Fruit fly (Drosophila melanogaster) whole organism, prepupa: Measurements from ENCODE around the gene UQCR-C2.

Experiments used
- CG10631 ChIP-seq: fragments of 200-800 bp; sonication (Bioruptor generic); optimal IDR thresholded peaks from 2 replicates; lab custom pipeline; 2016; ENCODE audit warnings: missing biosample characterization, missing genetic modification characterization
- CG11294 ChIP-seq: fragments of 200-800 bp; sonication (Bioruptor generic); IDR thresholded peaks from 2 replicates; pipeline ENCODE4 v1.3.6; 2022; ENCODE audit warnings: missing biosample characterization, missing genetic modification characterization
- CG11902 ChIP-seq: fragments of 200-800 bp; sonication (Bioruptor generic); optimal IDR thresholded peaks from 3 replicates; lab custom pipeline; 2016; ENCODE audit warnings: missing biosample characterization, missing genetic modification characterization
- CG1621 ChIP-seq: fragments of 200-800 bp; sonication (Bioruptor generic); optimal IDR thresholded peaks from 3 replicates; lab custom pipeline; 2018; ENCODE audit warnings: missing biosample characterization, mild to moderate bottlenecking, missing genetic modification characterization
- CG16779 ChIP-seq: fragments of 200-800 bp; sonication (Bioruptor generic); optimal IDR thresholded peaks from 3 replicates; lab custom pipeline; 2017; ENCODE audit warnings: missing biosample characterization, mild to moderate bottlenecking, missing genetic modification characterization
- CG31627 ChIP-seq: fragments of 200-800 bp; sonication (Bioruptor generic); optimal IDR thresholded peaks from 3 replicates; lab custom pipeline; 2016; ENCODE audit warnings: missing biosample characterization, missing genetic modification characterization
- CG34406 ChIP-seq: fragments of 200-800 bp; sonication (Bioruptor generic); optimal IDR thresholded peaks from 3 replicates; lab custom pipeline; 2016; ENCODE audit warnings: missing biosample characterization, missing genetic modification characterization
- CG4318 ChIP-seq: fragments of 200-800 bp; sonication (Bioruptor generic); optimal IDR thresholded peaks from 3 replicates; lab custom pipeline; 2017; ENCODE audit warnings: missing biosample characterization, mild to moderate bottlenecking, missing genetic modification characterization
- CG6163 ChIP-seq: fragments of 200-800 bp; sonication (Bioruptor generic); IDR thresholded peaks from 3 replicates; pipeline ENCODE4 v1.3.6; 2022; ENCODE audit warnings: missing biosample characterization, missing genetic modification characterization
- CG8119 ChIP-seq: fragments of 200-800 bp; sonication (Bioruptor generic); IDR thresholded peaks from 3 replicates; pipeline ENCODE4 v1.3.6; 2022; ENCODE audit warnings: missing biosample characterization, missing genetic modification characterization
- CG8319 ChIP-seq: fragments of 200-800 bp; sonication (Bioruptor generic); optimal IDR thresholded peaks from 3 replicates; lab custom pipeline; 2016; ENCODE audit warnings: missing biosample characterization, missing genetic modification characterization
- Eip75B ChIP-seq: fragments of 200-800 bp; sonication (Bioruptor generic); optimal IDR thresholded peaks from 3 replicates; lab custom pipeline; 2016; ENCODE audit warnings: missing biosample characterization, missing genetic modification characterization
- Ets21C ChIP-seq: fragments of 200-800 bp; sonication (Bioruptor generic); optimal IDR thresholded peaks from 3 replicates; lab custom pipeline; 2016; ENCODE audit warnings: missing biosample characterization, missing genetic modification characterization
- Ets96B ChIP-seq: fragments of 200-800 bp; optimal IDR thresholded peaks from 2 replicates; lab custom pipeline; 2019; ENCODE audit warnings: missing biosample characterization, mild to moderate bottlenecking, missing genetic modification characterization, moderate library complexity
- Hr38 ChIP-seq: sonication (Bioruptor generic); optimal IDR thresholded peaks from 2 replicates; lab custom pipeline; 2016; ENCODE audit warnings: missing biosample characterization, missing genetic modification characterization
- Hr39 ChIP-seq: fragments of 200-800 bp; sonication (Bioruptor generic); optimal IDR thresholded peaks from 2 replicates; lab custom pipeline; 2016; ENCODE audit warnings: missing biosample characterization, missing genetic modification characterization
- Lpt ChIP-seq: fragments of 200-800 bp; sonication (Bioruptor generic); optimal IDR thresholded peaks from 3 replicates; lab custom pipeline; 2016; ENCODE audit warnings: missing biosample characterization, missing genetic modification characterization
- Sox15 ChIP-seq: fragments of 200-800 bp; sonication (Bioruptor generic); optimal IDR thresholded peaks from 3 replicates; lab custom pipeline; 2016; ENCODE audit warnings: missing biosample characterization, missing genetic modification characterization
- cyc ChIP-seq: fragments of 200-800 bp; sonication (Bioruptor generic); optimal IDR thresholded peaks from 3 replicates; lab custom pipeline; 2016; ENCODE audit warnings: missing biosample characterization, missing genetic modification characterization
- dsx ChIP-seq: fragments of 200-800 bp; optimal IDR thresholded peaks from 3 replicates; lab custom pipeline; 2019; ENCODE audit warnings: missing biosample characterization, mild to moderate bottlenecking, missing genetic modification characterization, moderate library complexity; ENCODE audit not compliant: poor library complexity, severe bottlenecking
- eg ChIP-seq: fragments of 200-800 bp; sonication (Bioruptor generic); IDR thresholded peaks from 3 replicates; pipeline ENCODE4 v1.3.6; 2022; ENCODE audit warnings: missing biosample characterization, missing genetic modification characterization
- esn ChIP-seq: fragments of 200-800 bp; sonication (Bioruptor generic); optimal IDR thresholded peaks from 2 replicates; lab custom pipeline; 2016; ENCODE audit warnings: missing biosample characterization, mild to moderate bottlenecking, missing genetic modification characterization, moderate library complexity
- fd59A ChIP-seq: fragments of 200-800 bp; sonication (Bioruptor generic); optimal IDR thresholded peaks from 2 replicates; lab custom pipeline; 2017; ENCODE audit warnings: missing biosample characterization, mild to moderate bottlenecking, missing genetic modification characterization, missing genetic modification reagents
- fd85E ChIP-seq: fragments of 200-800 bp; sonication (Bioruptor generic); optimal IDR thresholded peaks from 3 replicates; lab custom pipeline; 2016; ENCODE audit warnings: missing biosample characterization, missing genetic modification characterization
- fkh ChIP-seq: fragments of 200-800 bp; sonication (Bioruptor generic); optimal IDR thresholded peaks from 3 replicates; lab custom pipeline; 2017; ENCODE audit warnings: missing biosample characterization, mild to moderate bottlenecking, missing genetic modification characterization, moderate library complexity
- net ChIP-seq: fragments of 200-800 bp; sonication (Bioruptor generic); optimal IDR thresholded peaks from 3 replicates; lab custom pipeline; 2016; ENCODE audit warnings: missing biosample characterization, missing genetic modification characterization
- pdm3 ChIP-seq: fragments of 200-800 bp; sonication (Bioruptor generic); optimal IDR thresholded peaks from 3 replicates; lab custom pipeline; 2016; ENCODE audit warnings: missing biosample characterization, missing genetic modification characterization
- ss ChIP-seq, 2 experiments: fragments of 200-800 bp; sonication (Bioruptor generic); optimal IDR thresholded peaks; 2 replicates in 1 of 2; 3 replicates in 1 of 2; lab custom pipeline; 2017 to 2018; ENCODE audit warnings: mild to moderate bottlenecking in 2 of 2, missing biosample characterization in 2 of 2, missing genetic modification characterization in 2 of 2, moderate library complexity in 1 of 2
- vri ChIP-seq: fragments of 200-800 bp; sonication (Bioruptor generic); optimal IDR thresholded peaks from 3 replicates; lab custom pipeline; 2016; ENCODE audit warnings: missing biosample characterization, mild to moderate bottlenecking, missing genetic modification characterization

The UQCR-C2 gene

DNA sequence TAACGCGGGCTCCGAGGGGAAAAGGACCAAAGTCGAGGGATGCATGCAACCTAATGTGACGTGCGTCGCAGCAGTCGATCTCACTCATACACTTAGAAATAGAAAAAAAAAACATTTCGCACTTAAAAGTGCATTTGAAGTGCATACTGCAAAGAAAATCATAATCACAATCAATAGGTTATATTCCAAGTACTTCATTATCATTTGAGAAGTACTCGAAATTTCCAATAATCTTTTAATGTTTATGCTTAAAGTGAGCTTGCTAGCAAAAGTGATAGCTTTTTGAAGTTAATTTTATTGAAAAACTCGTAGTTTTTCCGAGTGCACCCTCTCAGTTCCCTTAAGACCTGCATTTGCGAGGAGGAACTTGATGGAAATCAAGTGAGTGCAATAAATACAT, 50.6 kb downstream of the UQCR-C2 start (continued):
- TF ChIP-seq Hr39 (GFP tag; lab: Kevin White, UChicago) (no peak), Sox15 (no peak), CG1621 (no peak), fkh (GFP tag; lab: Kevin White, UChicago) (no peak), CG34406 (GFP tag; lab: Kevin White, UChicago) (no peak), vri (GFP tag; lab: Kevin White, UChicago) (no peak), CG4318 (GFP tag; lab: Kevin White, UChicago) (no peak), CG8319 (peak; percentile 6), CG31627 (GFP tag; lab: Kevin White, UChicago) (no peak), CG11294 (GFP tag; lab: Robert Waterston, UW) (no peak), CG6163 (0 out of 3 replicates have a peak, but pooled peaks have one; percentile 13), CG16779 (tag; lab: Kevin White, UChicago) (no peak), CG8119 (peak; percentile 23; the same call in 1 of the 3 replicates), Eip75B (GFP tag; lab: Kevin White, UChicago) (peak; percentile 33), net (GFP tag; lab: Kevin White, UChicago) (no peak), CG10631 (GFP tag; lab: Kevin White, UChicago) (peak; percentile 28), CG11902 (GFP tag; lab: Kevin White, UChicago) (no peak), dsx (GFP tag; lab: Kevin White, UChicago) (no peak), Lpt (no peak), Ets96B (peak; percentile 45), Ets21C (GFP tag; lab: Kevin White, UChicago) (no peak), fd59A (no peak), Hr38 (GFP tag; lab: Kevin White, UChicago) (no peak), eg (no peak), pdm3 (GFP tag; lab: Kevin White, UChicago) (no peak), esn (no peak), fd85E (no peak), cyc (GFP tag; lab: Kevin White, UChicago) (peak; percentile 21), ss (GFP tag; optimal IDR thresholded peaks at IDR 0.05; lab: Kevin White, UChicago) (no peak)
